Fruit fly (Drosophila melanogaster) whole organism, embryonic: ENCODE measurements around the gene Ppcs.

Experiments used
- Atf3 ChIP-seq: fragments of 200-800 bp; sonication (Bioruptor generic); optimal IDR thresholded peaks from 3 replicates; lab custom pipeline; 2016; ENCODE audit warnings: missing biosample characterization, missing genetic modification characterization
- CG10147 ChIP-seq: fragments of 200-800 bp; sonication (Bioruptor generic); optimal IDR thresholded peaks from 2 replicates; lab custom pipeline; 2019; ENCODE audit warnings: missing biosample characterization, mild to moderate bottlenecking, missing genetic modification characterization, moderate library complexity
- CG7987 ChIP-seq: fragments of 200-800 bp; sonication (Bioruptor generic); optimal IDR thresholded peaks from 2 replicates; lab custom pipeline; 2018; ENCODE audit warnings: missing biosample characterization, mild to moderate bottlenecking, missing genetic modification characterization, moderate library complexity
- Sox100B ChIP-seq: fragments of 200-800 bp; sonication (Bioruptor generic); optimal IDR thresholded peaks from 3 replicates; lab custom pipeline; 2018; ENCODE audit warnings: missing biosample characterization, mild to moderate bottlenecking, missing genetic modification characterization
- caup ChIP-seq: fragments of 200-800 bp; sonication (Bioruptor generic); optimal IDR thresholded peaks from 3 replicates; lab custom pipeline; 2017; ENCODE audit warnings: missing biosample characterization, mild to moderate bottlenecking, missing genetic modification characterization, moderate library complexity; ENCODE audit not compliant: severe bottlenecking
- crol ChIP-seq: fragments of 200-800 bp; sonication (Bioruptor generic); IDR thresholded peaks from 2 replicates; pipeline ENCODE4 v1.3.6; 2022; ENCODE audit warnings: missing biosample characterization, missing genetic modification characterization
- dmrt99B ChIP-seq: fragments of 200-800 bp; sonication (Bioruptor generic); optimal IDR thresholded peaks from 2 replicates; lab custom pipeline; 2018; ENCODE audit warnings: missing biosample characterization, mild to moderate bottlenecking, missing genetic modification characterization, moderate library complexity
- mam ChIP-seq: fragments of 200-800 bp; sonication (Bioruptor generic); optimal IDR thresholded peaks from 3 replicates; lab custom pipeline; 2016; ENCODE audit warnings: missing biosample characterization, missing genetic modification characterization

- no peak for TF ChIP-seq Sox100B (GFP tag; lab: Kevin White, UChicago)
- no peak for TF ChIP-seq CG10147 (GFP tag; lab: Kevin White, UChicago)
- TF ChIP-seq crol (GFP tag; lab: Robert Waterston, UW), result no peak
- no peak for TF ChIP-seq Atf3
- TF ChIP-seq dmrt99B (tag; lab: Kevin White, UChicago), result no peak
- no peak for TF ChIP-seq mam
- TF ChIP-seq CG7987 (GFP tag; lab: Kevin White, UChicago), result no peak
- TF ChIP-seq caup, result no peak
Observed at dm6 chr3R:19100098-19100497, 47.6 kb downstream of the Ppcs start.
